Worm (Caenorhabditis elegans): Measurements from ENCODE around the gene F47E1.2.

DNA sequence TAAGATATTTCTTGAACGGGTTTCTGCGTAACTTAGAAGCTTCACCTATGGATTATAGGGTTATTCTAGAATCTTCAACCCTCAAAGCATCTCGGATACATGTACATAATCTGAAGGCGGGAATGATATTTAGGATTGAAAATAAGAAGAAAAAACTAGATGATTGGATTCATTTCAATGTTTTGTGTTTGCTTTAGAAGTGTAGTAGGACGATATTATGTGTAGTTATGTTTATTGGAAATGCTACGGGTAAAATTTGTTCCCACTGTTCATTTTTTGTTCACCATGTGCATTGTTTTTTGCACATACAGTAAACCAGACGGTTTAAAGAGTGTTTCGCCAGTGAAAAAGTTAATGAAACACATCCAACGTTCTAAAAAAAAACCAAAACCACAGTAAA lies 46.0 kb upstream of the F47E1.2 start:
- TF ChIP-seq pha-4 (tag; optimal IDR thresholded peaks at IDR 0.05) = no peak
- TF ChIP-seq nhr-12 (tag; optimal IDR thresholded peaks at IDR 0.05) = no peak
- TF ChIP-seq nhr-2 (tag; optimal IDR thresholded peaks at IDR 0.05) = no peak
- no peak for TF ChIP-seq nhr-237 (tag; optimal IDR thresholded peaks at IDR 0.05)
- no peak for TF ChIP-seq elt-3 (tag; optimal IDR thresholded peaks at IDR 0.05)
- TF ChIP-seq mab-5 (tag; optimal IDR thresholded peaks at IDR 0.05) = no peak
- no peak for TF ChIP-seq unc-39 (tag; optimal IDR thresholded peaks at IDR 0.05)
- TF ChIP-seq nhr-28 (tag; optimal IDR thresholded peaks at IDR 0.05) = no peak
- TF ChIP-seq unc-62 (GFP tag; optimal IDR thresholded peaks at IDR 0.05) = no peak
- TF ChIP-seq elt-1 (tag; optimal IDR thresholded peaks at IDR 0.05; ENCODE audit: borderline replicate concordance, insufficient read depth) = no peak
- TF ChIP-seq lsy-2 (tag; optimal IDR thresholded peaks at IDR 0.05) = no peak
- no peak for TF ChIP-seq ces-1 (GFP tag; optimal IDR thresholded peaks at IDR 0.05)
